Worm (Caenorhabditis elegans): ENCODE results near the gene ndua-12.

ndua-12 gene

DNA sequence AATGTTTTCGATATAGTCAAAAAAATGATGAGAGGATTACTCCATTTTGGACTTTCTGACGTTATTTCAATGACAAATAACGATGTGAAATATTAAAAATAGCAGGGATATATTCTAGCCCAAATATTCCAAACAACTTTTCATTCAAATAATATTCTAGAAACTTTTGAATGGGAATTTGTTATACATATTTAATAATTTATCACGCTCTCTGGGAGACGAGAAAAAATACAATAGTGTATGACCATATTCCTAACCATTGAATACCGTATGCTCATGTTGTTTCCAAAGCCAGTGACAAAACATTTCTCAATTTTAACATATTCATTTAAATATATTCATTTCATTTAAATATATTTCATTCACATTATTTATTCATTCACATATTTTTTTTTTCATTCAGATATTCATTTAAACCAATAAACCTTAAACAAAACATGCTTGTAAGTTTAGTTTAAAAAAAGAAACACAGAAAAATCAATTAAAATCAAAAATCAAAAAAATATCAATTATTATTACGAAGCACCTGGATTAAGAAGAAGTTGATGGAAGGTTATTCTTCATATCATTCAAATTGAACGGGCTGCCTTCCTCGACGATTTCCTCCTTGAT is 9.9 kb downstream of the ndua-12 start:
- TF ChIP-seq pha-4 (tag; optimal IDR thresholded peaks at IDR 0.05) (peak; percentile 39), elt-2 (tag; optimal IDR thresholded peaks at IDR 0.05) (peak; percentile 55), ceh-82 (tag; optimal IDR thresholded peaks at IDR 0.05) (no peak), lsy-12 (tag; optimal IDR thresholded peaks at IDR 0.05) (no peak), ceh-16 (tag; optimal IDR thresholded peaks at IDR 0.05) (no peak), fkh-10 (GFP tag; optimal IDR thresholded peaks at IDR 0.05) (no peak), aly-2 (tag; optimal IDR thresholded peaks at IDR 0.05) (no peak), unc-62 (GFP tag; optimal IDR thresholded peaks at IDR 0.05) (no peak), nhr-67 (tag; optimal IDR thresholded peaks at IDR 0.05) (no peak), lin-15B (tag; optimal IDR thresholded peaks at IDR 0.05) (no peak), zag-1 (tag; optimal IDR thresholded peaks at IDR 0.05) (no peak), hmg-11 (tag; optimal IDR thresholded peaks at IDR 0.05) (no peak), fos-1 (tag; optimal IDR thresholded peaks at IDR 0.05) (peak; percentile 52), sea-2 (GFP tag; optimal IDR thresholded peaks at IDR 0.05) (no peak), elt-3 (tag; optimal IDR thresholded peaks at IDR 0.05) (no peak), ama-1 (optimal IDR thresholded peaks at IDR 0.05) (no peak), daf-12 (tag; optimal IDR thresholded peaks at IDR 0.05) (no peak), R02D3.7 (tag; optimal IDR thresholded peaks at IDR 0.05) (no peak), nhr-77 (tag; optimal IDR thresholded peaks at IDR 0.05) (no peak), pqm-1 (tag; optimal IDR thresholded peaks at IDR 0.05) (no peak), lin-39 (tag; optimal IDR thresholded peaks at IDR 0.05) (no peak), nhr-28 (tag; optimal IDR thresholded peaks at IDR 0.05) (no peak), fkh-2 (tag; optimal IDR thresholded peaks at IDR 0.05) (no peak), ztf-4 (tag; optimal IDR thresholded peaks at IDR 0.05) (no peak), nhr-237 (tag; optimal IDR thresholded peaks at IDR 0.05) (no peak), egl-27 (tag; optimal IDR thresholded peaks at IDR 0.05) (no peak), skn-1 (tag; optimal IDR thresholded peaks at IDR 0.05) (no peak)

- TF ChIP-seq unc-62 (GFP tag; optimal IDR thresholded peaks at IDR 0.05) (no peak), elt-3 (tag; optimal IDR thresholded peaks at IDR 0.05) (no peak), nhr-67 (tag; optimal IDR thresholded peaks at IDR 0.05) (no peak), nhr-77 (tag; optimal IDR thresholded peaks at IDR 0.05) (no peak), pha-4 (tag; optimal IDR thresholded peaks at IDR 0.05) (peak; percentile 83), lsy-12 (tag; optimal IDR thresholded peaks at IDR 0.05) (peak; percentile 53), egl-5 (tag; optimal IDR thresholded peaks at IDR 0.05) (no peak), fos-1 (tag; optimal IDR thresholded peaks at IDR 0.05) (no peak), ztf-4 (tag; optimal IDR thresholded peaks at IDR 0.05) (no peak), elt-2 (tag; optimal IDR thresholded peaks at IDR 0.05) (peak; percentile 57), aly-2 (tag; optimal IDR thresholded peaks at IDR 0.05) (no peak), ceh-9 (tag; optimal IDR thresholded peaks at IDR 0.05) (no peak), nfya-1 (tag; optimal IDR thresholded peaks at IDR 0.05; ENCODE audit: insufficient read depth) (peak; percentile 94), skn-1 (tag; optimal IDR thresholded peaks at IDR 0.05) (peak; percentile 17), ceh-16 (tag; optimal IDR thresholded peaks at IDR 0.05) (no peak), ceh-28 (tag; optimal IDR thresholded peaks at IDR 0.05) (peak; percentile 73), pqm-1 (tag; optimal IDR thresholded peaks at IDR 0.05) (peak; percentile 35), nhr-23 (tag; optimal IDR thresholded peaks at IDR 0.05) (peak; percentile 71), jun-1 (tag; optimal IDR thresholded peaks at IDR 0.05) (peak; percentile 87), nhr-12 (tag; optimal IDR thresholded peaks at IDR 0.05) (no peak), sea-2 (GFP tag; optimal IDR thresholded peaks at IDR 0.05) (no peak), ama-1 (optimal IDR thresholded peaks at IDR 0.05) (no peak), ztf-11 (tag; optimal IDR thresholded peaks at IDR 0.05) (no peak), nhr-237 (tag; optimal IDR thresholded peaks at IDR 0.05) (no peak), snpc-4 (tag; optimal IDR thresholded peaks at IDR 0.05) (peak; percentile 58), mdl-1 (tag; optimal IDR thresholded peaks at IDR 0.05) (peak; percentile 86), fkh-2 (tag; optimal IDR thresholded peaks at IDR 0.05) (no peak), unc-39 (tag; optimal IDR thresholded peaks at IDR 0.05) (no peak), nhr-28 (tag; optimal IDR thresholded peaks at IDR 0.05) (no peak), mml-1 (tag; optimal IDR thresholded peaks at IDR 0.05) (no peak), nhr-25 (tag; optimal IDR thresholded peaks at IDR 0.05) (peak; percentile 48), eor-1 (tag; optimal IDR thresholded peaks at IDR 0.05) (no peak), tbx-2 (tag; optimal IDR thresholded peaks at IDR 0.05) (peak; percentile 64), nhr-76 (tag; optimal IDR thresholded peaks at IDR 0.05) (no peak), lin-15B (tag; optimal IDR thresholded peaks at IDR 0.05) (peak; percentile 81), fkh-10 (GFP tag; optimal IDR thresholded peaks at IDR 0.05) (peak; percentile 78), elt-1 (tag; optimal IDR thresholded peaks at IDR 0.05) (peak; percentile 17), zag-1 (tag; optimal IDR thresholded peaks at IDR 0.05) (no peak), R02D3.7 (tag; optimal IDR thresholded peaks at IDR 0.05) (peak; percentile 45), ZK546.5 (tag; optimal IDR thresholded peaks at IDR 0.05) (no peak), ceh-82 (tag; optimal IDR thresholded peaks at IDR 0.05) (no peak), daf-12 (tag; optimal IDR thresholded peaks at IDR 0.05) (no peak), nhr-11 (tag; optimal IDR thresholded peaks at IDR 0.05) (peak; percentile 50), lin-39 (tag; optimal IDR thresholded peaks at IDR 0.05) (peak; percentile 92), nhr-43 (tag; optimal IDR thresholded peaks at IDR 0.05; ENCODE audit: poor library complexity, severe bottlenecking) (peak; percentile 60), egl-27 (tag; optimal IDR thresholded peaks at IDR 0.05) (peak; percentile 39)
Measured at ce11 chrIV:2708329-2708965, 11.2 kb downstream of the ndua-12 start.
